Fruit fly (Drosophila melanogaster) whole organism, embryonic: ENCODE data around the gene eIF3i.

Experiments
- BEAF-32 ChIP-seq: fragments of 200-800 bp; sonication (Bioruptor generic); optimal IDR thresholded peaks from 3 replicates; lab custom pipeline; 2017; ENCODE audit warnings: missing biosample characterization, missing genetic modification characterization, mild to moderate bottlenecking, moderate library complexity, missing genetic modification reagents
- CG10147 ChIP-seq: fragments of 200-800 bp; sonication (Bioruptor generic); optimal IDR thresholded peaks from 2 replicates; lab custom pipeline; 2019; ENCODE audit warnings: missing biosample characterization, mild to moderate bottlenecking, missing genetic modification characterization, moderate library complexity
- CG10267 ChIP-seq: fragments of 200-800 bp; sonication (Bioruptor generic); optimal IDR thresholded peaks from 2 replicates; lab custom pipeline; 2018; ENCODE audit warnings: missing biosample characterization, mild to moderate bottlenecking, missing genetic modification characterization, moderate library complexity
- CG11504 ChIP-seq: fragments of 200-800 bp; sonication (Bioruptor generic); optimal IDR thresholded peaks from 3 replicates; lab custom pipeline; 2019; ENCODE audit warnings: missing biosample characterization, mild to moderate bottlenecking, missing genetic modification characterization, moderate library complexity
- CG12155 ChIP-seq: fragments of 200-800 bp; sonication (Bioruptor generic); optimal IDR thresholded peaks from 3 replicates; lab custom pipeline; 2016; ENCODE audit warnings: missing biosample characterization, missing genetic modification characterization
- CG13287 ChIP-seq: fragments of 200-800 bp; sonication (Bioruptor generic); IDR thresholded peaks from 2 replicates; pipeline ENCODE4 v1.3.6; 2022; ENCODE audit warnings: missing biosample characterization, missing genetic modification characterization; ENCODE audit not compliant: partially characterized antibody
- CG13624 ChIP-seq: fragments of 200-800 bp; sonication (Bioruptor generic); optimal IDR thresholded peaks from 2 replicates; lab custom pipeline; 2016; ENCODE audit warnings: missing biosample characterization, missing genetic modification characterization
- CG13775 ChIP-seq: fragments of 200-800 bp; sonication (Bioruptor generic); optimal IDR thresholded peaks from 3 replicates; lab custom pipeline; 2017; ENCODE audit warnings: missing biosample characterization, mild to moderate bottlenecking, missing genetic modification characterization
- CG15479 ChIP-seq: fragments of 200-800 bp; sonication (Bioruptor generic); optimal IDR thresholded peaks from 3 replicates; lab custom pipeline; 2019; ENCODE audit warnings: missing biosample characterization, mild to moderate bottlenecking, missing genetic modification characterization, moderate library complexity
- CG18599 ChIP-seq: fragments of 200-800 bp; sonication (Bioruptor generic); optimal IDR thresholded peaks from 3 replicates; lab custom pipeline; 2017; ENCODE audit warnings: missing biosample characterization, missing genetic modification characterization, mild to moderate bottlenecking, moderate library complexity, missing genetic modification reagents
- CG2712 ChIP-seq: fragments of 200-800 bp; optimal IDR thresholded peaks from 3 replicates; lab custom pipeline; 2019; ENCODE audit warnings: missing biosample characterization, mild to moderate bottlenecking, missing genetic modification characterization, moderate library complexity
- CG34422 ChIP-seq: fragments of 200-800 bp; sonication (Bioruptor generic); IDR thresholded peaks from 3 replicates; pipeline ENCODE4 v1.3.6; 2022; ENCODE audit warnings: missing biosample characterization, missing genetic modification characterization
- CG4360 ChIP-seq: fragments of 200-800 bp; sonication (Bioruptor generic); IDR thresholded peaks from 2 replicates; pipeline ENCODE4 v1.3.6; 2022; ENCODE audit warnings: missing biosample characterization, missing genetic modification characterization
- CG4617 ChIP-seq: fragments of 200-800 bp; sonication (Bioruptor generic); optimal IDR thresholded peaks from 3 replicates; lab custom pipeline; 2016; ENCODE audit warnings: missing biosample characterization, missing genetic modification characterization, borderline replicate concordance
- CG6791 ChIP-seq: fragments of 200-800 bp; sonication (Bioruptor generic); IDR thresholded peaks from 3 replicates; pipeline ENCODE4 v1.3.6; 2022; ENCODE audit warnings: missing biosample characterization, missing genetic modification characterization; ENCODE audit not compliant: partially characterized antibody
- CG6813 ChIP-seq: fragments of 200-800 bp; sonication (Bioruptor generic); optimal IDR thresholded peaks from 2 replicates; lab custom pipeline; 2017; ENCODE audit warnings: missing biosample characterization, missing genetic modification characterization, mild to moderate bottlenecking, moderate library complexity, missing genetic modification reagents
- CG7271 ChIP-seq: fragments of 200-800 bp; sonication (Bioruptor generic); optimal IDR thresholded peaks from 2 replicates; lab custom pipeline; 2018; ENCODE audit warnings: missing biosample characterization, mild to moderate bottlenecking, missing genetic modification characterization, moderate library complexity
- CG8924 ChIP-seq: fragments of 200-800 bp; optimal IDR thresholded peaks from 3 replicates; lab custom pipeline; 2019; ENCODE audit warnings: missing biosample characterization, mild to moderate bottlenecking, missing genetic modification characterization, moderate library complexity
- CG9797 ChIP-seq: fragments of 200-800 bp; sonication (Bioruptor generic); optimal IDR thresholded peaks from 3 replicates; lab custom pipeline; 2018; ENCODE audit warnings: missing biosample characterization, mild to moderate bottlenecking, missing genetic modification characterization
- D19B ChIP-seq: fragments of 200-800 bp; sonication (Bioruptor generic); optimal IDR thresholded peaks from 2 replicates; lab custom pipeline; 2017; ENCODE audit warnings: missing biosample characterization, mild to moderate bottlenecking, missing genetic modification characterization
- Dp ChIP-seq: fragments of 200-800 bp; sonication (Bioruptor generic); optimal IDR thresholded peaks from 2 replicates; lab custom pipeline; 2018; ENCODE audit warnings: missing biosample characterization, mild to moderate bottlenecking, missing genetic modification characterization, moderate library complexity
- HmgZ ChIP-seq: fragments of 200-800 bp; sonication (Bioruptor generic); optimal IDR thresholded peaks from 2 replicates; lab custom pipeline; 2018; ENCODE audit warnings: missing biosample characterization, mild to moderate bottlenecking, missing genetic modification characterization
- Hr39 ChIP-seq: fragments of >200 bp; optimal IDR thresholded peaks from 2 replicates; lab custom pipeline; 2017
- Lpt ChIP-seq: fragments of >200 bp; optimal IDR thresholded peaks from 2 replicates; lab custom pipeline; 2018; ENCODE audit warnings: missing biosample characterization, missing genetic modification characterization
- MBD-R2 ChIP-seq: fragments of 200-800 bp; sonication (Bioruptor generic); IDR thresholded peaks from 2 replicates; pipeline ENCODE4 v1.3.6; 2022; ENCODE audit warnings: missing biosample characterization, missing genetic modification characterization
- MESR4 ChIP-seq: fragments of 200-800 bp; sonication (Bioruptor generic); optimal IDR thresholded peaks from 2 replicates; lab custom pipeline; 2018; ENCODE audit warnings: missing biosample characterization, mild to moderate bottlenecking, missing genetic modification characterization, moderate library complexity
- Med ChIP-seq: fragments of 200-800 bp; sonication (Bioruptor generic); peaks from one replicate; lab custom pipeline; 2016; ENCODE audit warnings: missing biosample characterization, missing genetic modification characterization, mild to moderate bottlenecking, inconsistent platforms, moderate library complexity
- Myb ChIP-seq: fragments of 200-800 bp; sonication (Bioruptor generic); optimal IDR thresholded peaks from 2 replicates; lab custom pipeline; 2016; ENCODE audit warnings: missing biosample characterization, missing genetic modification characterization
- Scr ChIP-seq: fragments of 200-800 bp; sonication (Bioruptor generic); IDR thresholded peaks from 2 replicates; pipeline ENCODE4 v1.3.6; 2022; ENCODE audit warnings: missing biosample characterization, missing genetic modification characterization; ENCODE audit not compliant: partially characterized antibody
- Vsx1 ChIP-seq: fragments of 200-800 bp; sonication (Bioruptor generic); optimal IDR thresholded peaks from 2 replicates; lab custom pipeline; 2017; ENCODE audit warnings: missing biosample characterization, mild to moderate bottlenecking, missing genetic modification characterization, missing genetic modification reagents
- YL-1 ChIP-seq: fragments of 200-800 bp; sonication (Bioruptor generic); optimal IDR thresholded peaks from 3 replicates; lab custom pipeline; 2017; ENCODE audit warnings: missing biosample characterization, mild to moderate bottlenecking, missing genetic modification characterization
- bigmax ChIP-seq: fragments of 200-800 bp; sonication (Bioruptor generic); optimal IDR thresholded peaks from 2 replicates; lab custom pipeline; 2018; ENCODE audit warnings: missing biosample characterization, mild to moderate bottlenecking, missing genetic modification characterization
- cg ChIP-seq: fragments of 200-800 bp; sonication (Bioruptor generic); optimal IDR thresholded peaks from 3 replicates; lab custom pipeline; 2019; ENCODE audit warnings: missing biosample characterization, mild to moderate bottlenecking, missing genetic modification characterization, moderate library complexity
- crol ChIP-seq: fragments of 200-800 bp; sonication (Bioruptor generic); IDR thresholded peaks from 2 replicates; pipeline ENCODE4 v1.3.6; 2022; ENCODE audit warnings: missing biosample characterization, missing genetic modification characterization
- dm ChIP-seq: fragments of 200-800 bp; sonication (Bioruptor generic); optimal IDR thresholded peaks from 3 replicates; lab custom pipeline; 2016; ENCODE audit warnings: missing biosample characterization, missing genetic modification characterization
- dmrt11E ChIP-seq: fragments of 200-800 bp; sonication (Bioruptor generic); optimal IDR thresholded peaks from 3 replicates; lab custom pipeline; 2018; ENCODE audit warnings: missing biosample characterization, mild to moderate bottlenecking, missing genetic modification characterization, moderate library complexity
- ewg ChIP-seq: fragments of 200-800 bp; sonication (Bioruptor generic); optimal IDR thresholded peaks from 3 replicates; lab custom pipeline; 2017; ENCODE audit warnings: mild to moderate bottlenecking, missing biosample characterization, missing genetic modification reagents, missing genetic modification characterization
- fd64A ChIP-seq: fragments of 200-800 bp; sonication (Bioruptor generic); optimal IDR thresholded peaks from 3 replicates; lab custom pipeline; 2018; ENCODE audit warnings: missing biosample characterization, mild to moderate bottlenecking, missing genetic modification characterization
- gfzf ChIP-seq: fragments of 200-800 bp; sonication (Bioruptor generic); optimal IDR thresholded peaks from 2 replicates; lab custom pipeline; 2016; ENCODE audit warnings: missing biosample characterization, mild to moderate bottlenecking, missing genetic modification characterization, moderate library complexity
- gsb ChIP-seq: fragments of 200-800 bp; sonication (Bioruptor generic); IDR thresholded peaks from 2 replicates; pipeline ENCODE4 v1.3.6; 2022; ENCODE audit warnings: missing biosample characterization, missing genetic modification characterization
- jing ChIP-seq: fragments of 200-800 bp; sonication (Bioruptor generic); optimal IDR thresholded peaks from 2 replicates; lab custom pipeline; 2018; ENCODE audit warnings: missing biosample characterization, mild to moderate bottlenecking, missing genetic modification characterization
- klu ChIP-seq: fragments of 200-800 bp; sonication (Bioruptor generic); IDR thresholded peaks from 2 replicates; pipeline ENCODE4 v1.3.6; 2022; ENCODE audit warnings: missing biosample characterization, missing genetic modification characterization
- lab ChIP-seq: fragments of 200-800 bp; sonication (Bioruptor generic); optimal IDR thresholded peaks from 3 replicates; lab custom pipeline; 2017; ENCODE audit warnings: missing biosample characterization, missing genetic modification characterization, mild to moderate bottlenecking, moderate library complexity, missing genetic modification reagents
- luna ChIP-seq: fragments of 200-800 bp; sonication (Bioruptor generic); optimal IDR thresholded peaks from 2 replicates; lab custom pipeline; 2016; ENCODE audit warnings: missing biosample characterization, missing genetic modification characterization
- mld ChIP-seq: fragments of 200-800 bp; sonication (Bioruptor generic); IDR thresholded peaks from 3 replicates; pipeline ENCODE4 v1.3.6; 2022; ENCODE audit warnings: missing biosample characterization, missing genetic modification characterization; ENCODE audit not compliant: partially characterized antibody
- phol ChIP-seq: fragments of 200-800 bp; sonication (Bioruptor generic); optimal IDR thresholded peaks from 3 replicates; lab custom pipeline; 2018; ENCODE audit warnings: missing biosample characterization, mild to moderate bottlenecking, missing genetic modification characterization, moderate library complexity
- pzg ChIP-seq: fragments of 200-800 bp; sonication (Bioruptor generic); optimal IDR thresholded peaks from 3 replicates; lab custom pipeline; 2018; ENCODE audit warnings: missing biosample characterization, mild to moderate bottlenecking, missing genetic modification characterization, moderate library complexity
- stwl ChIP-seq: fragments of 200-800 bp; sonication (Bioruptor generic); optimal IDR thresholded peaks from 3 replicates; lab custom pipeline; 2018; ENCODE audit warnings: missing biosample characterization, mild to moderate bottlenecking, missing genetic modification characterization, moderate library complexity
- zen ChIP-seq: fragments of 200-800 bp; sonication (Bioruptor generic); optimal IDR thresholded peaks from 3 replicates; lab custom pipeline; 2018; ENCODE audit warnings: missing biosample characterization, mild to moderate bottlenecking, missing genetic modification characterization, moderate library complexity

The eIF3i gene

dm6 chr2L:4967511-4967910 is at the start of gene eIF3i:
Gene eIF3i (minus strand): TSS chr2L:4967775.
- peak; percentile 54 for TF ChIP-seq CG4617 (GFP tag; lab: Kevin White, UChicago)
- peak; percentile 77 for TF ChIP-seq gfzf (GFP tag; lab: Kevin White, UChicago)
- TF ChIP-seq CG4360 (GFP tag; lab: Robert Waterston, UW), result 0 out of 2 replicates have a peak, but pooled peaks have one; percentile 33
- peak; percentile 61 for TF ChIP-seq dm
- peak; percentile 13 for TF ChIP-seq Myb (GFP tag; lab: Kevin White, UChicago)
- TF ChIP-seq ewg (GFP tag; lab: Kevin White, UChicago), result no peak
- TF ChIP-seq CG8924 (tag; lab: Kevin White, UChicago), result peak; percentile 6
- TF ChIP-seq CG13624 (GFP tag; lab: Kevin White, UChicago), result no peak
- TF ChIP-seq BEAF-32, result peak; percentile 17
- peak; percentile 42; the same call in 1 of the 2 replicates for TF ChIP-seq MBD-R2 (GFP tag; lab: Robert Waterston, UW)
- peak; percentile 11 for TF ChIP-seq stwl
- TF ChIP-seq CG15479, result peak; percentile 28
- TF ChIP-seq Med (GFP tag; lab: Kevin White, UChicago), result peak; percentile 65
- TF ChIP-seq gsb (GFP tag; lab: Robert Waterston, UW), result no peak
- peak; percentile 18 for TF ChIP-seq Dp
- TF ChIP-seq YL-1 (GFP tag; lab: Kevin White, UChicago), result peak; percentile 51
- peak; percentile 20; the same call in 1 of the 2 replicates for TF ChIP-seq CG13287 (GFP tag; lab: Robert Waterston, UW)
- TF ChIP-seq CG6813 (GFP tag; lab: Kevin White, UChicago), result no peak
- no peak for TF ChIP-seq CG11504 (tag; lab: Kevin White, UChicago)
- peak; percentile 64 for TF ChIP-seq CG9797 (GFP tag; lab: Kevin White, UChicago)
- TF ChIP-seq pzg (GFP tag; lab: Kevin White, UChicago), result peak; percentile 55
- TF ChIP-seq D19B (GFP tag; lab: Kevin White, UChicago), result no peak
- TF ChIP-seq dmrt11E (tag; lab: Kevin White, UChicago), result no peak
- peak; percentile 49; the same call in 1 of the 3 replicates for TF ChIP-seq CG34422 (GFP tag; lab: Robert Waterston, UW)
- TF ChIP-seq phol (tag; lab: Kevin White, UChicago), result peak; percentile 1
- peak; percentile 38 for TF ChIP-seq HmgZ
- TF ChIP-seq bigmax (GFP tag; lab: Kevin White, UChicago), result peak; percentile 97
- TF ChIP-seq CG6791 (GFP tag; lab: Robert Waterston, UW), result no peak
- TF ChIP-seq Scr (GFP tag; lab: Robert Waterston, UW), result no peak
- peak; percentile 66 for TF ChIP-seq MESR4 (GFP tag; lab: Kevin White, UChicago)

dm6 chr2L:5010784-5011260 is 43.2 kb upstream of the eIF3i start, which contains the start of the genes CG31917, Tfb5 and SelT:
Gene CG31917 (minus strand): TSS chr2L:5010834.
Gene Tfb5 (minus strand): TSS chr2L:5010834.
Gene SelT (plus strand): TSS chr2L:5010922.
- TF ChIP-seq CG18599 (GFP tag; lab: Kevin White, UChicago) (peak; percentile 43), CG13775 (peak; percentile 70), lab (GFP tag; lab: Kevin White, UChicago) (no peak), luna (GFP tag; lab: Kevin White, UChicago) (no peak), Hr39 (no peak), CG4617 (GFP tag; lab: Kevin White, UChicago) (peak; percentile 89), mld (GFP tag; lab: Robert Waterston, UW) (no peak), CG6813 (GFP tag; lab: Kevin White, UChicago) (no peak), jing (GFP tag; lab: Kevin White, UChicago) (no peak), zen (tag; lab: Kevin White, UChicago) (peak; percentile 50), crol (no peak), CG7271 (tag; lab: Kevin White, UChicago) (no peak), CG2712 (tag; lab: Kevin White, UChicago) (peak; percentile 73), fd64A (GFP tag; lab: Kevin White, UChicago) (no peak), gfzf (GFP tag; lab: Kevin White, UChicago) (no peak), klu (GFP tag; lab: Robert Waterston, UW) (no peak), Vsx1 (no peak), CG10147 (no peak), cg (GFP tag; lab: Kevin White, UChicago) (no peak), Lpt (GFP tag; lab: Kevin White, UChicago) (no peak), CG12155 (GFP tag; lab: Kevin White, UChicago) (peak; percentile 66), CG10267 (tag; lab: Kevin White, UChicago) (peak; percentile 52)
